Fruit fly (Drosophila melanogaster) whole organism, embryonic: Measurements from ENCODE around the gene Or7a.

Experiments used
- Asciz ChIP-seq: fragments of 200-800 bp; sonication (Bioruptor generic); optimal IDR thresholded peaks from 2 replicates; lab custom pipeline; 2017; ENCODE audit warnings: missing biosample characterization, mild to moderate bottlenecking, missing genetic modification characterization, missing genetic modification reagents
- B-H1 ChIP-seq: fragments of 200-800 bp; sonication (Bioruptor generic); IDR thresholded peaks from 3 replicates; pipeline ENCODE4 v1.3.6; 2022; ENCODE audit warnings: missing biosample characterization, missing genetic modification characterization
- BEAF-32 ChIP-seq: fragments of 200-800 bp; sonication (Bioruptor generic); optimal IDR thresholded peaks from 3 replicates; lab custom pipeline; 2017; ENCODE audit warnings: missing biosample characterization, missing genetic modification characterization, mild to moderate bottlenecking, moderate library complexity, missing genetic modification reagents
- Bgb ChIP-seq: fragments of 200-800 bp; sonication (Bioruptor generic); IDR thresholded peaks from 2 replicates; pipeline ENCODE4 v1.3.6; 2022; ENCODE audit warnings: missing biosample characterization, missing genetic modification characterization; ENCODE audit not compliant: partially characterized antibody
- CG10959 ChIP-seq: fragments of 200-800 bp; sonication (Bioruptor generic); IDR thresholded peaks from 2 replicates; pipeline ENCODE4 v1.3.6; 2022; ENCODE audit warnings: missing biosample characterization, missing genetic modification characterization
- CG12236 ChIP-seq: fragments of 200-800 bp; sonication (Bioruptor generic); optimal IDR thresholded peaks from 2 replicates; lab custom pipeline; 2016; ENCODE audit warnings: missing biosample characterization, missing genetic modification characterization
- CG12659 ChIP-seq: fragments of 200-800 bp; sonication (Bioruptor generic); optimal IDR thresholded peaks from 3 replicates; lab custom pipeline; 2017; ENCODE audit warnings: mild to moderate bottlenecking, missing biosample characterization, missing genetic modification reagents, missing genetic modification characterization
- CG13287 ChIP-seq: fragments of 200-800 bp; sonication (Bioruptor generic); IDR thresholded peaks from 2 replicates; pipeline ENCODE4 v1.3.6; 2022; ENCODE audit warnings: missing biosample characterization, missing genetic modification characterization; ENCODE audit not compliant: partially characterized antibody
- CG13624 ChIP-seq: fragments of 200-800 bp; sonication (Bioruptor generic); optimal IDR thresholded peaks from 2 replicates; lab custom pipeline; 2016; ENCODE audit warnings: missing biosample characterization, missing genetic modification characterization
- CG13894 ChIP-seq: fragments of 200-800 bp; sonication (Bioruptor generic); optimal IDR thresholded peaks from 3 replicates; lab custom pipeline; 2018; ENCODE audit warnings: missing biosample characterization, mild to moderate bottlenecking, missing genetic modification characterization, moderate library complexity
- CG14050 ChIP-seq: fragments of 200-800 bp; sonication (Bioruptor generic); IDR thresholded peaks from 3 replicates; pipeline ENCODE4 v1.3.6; 2022; ENCODE audit warnings: missing biosample characterization, missing genetic modification characterization
- CG17328 ChIP-seq: fragments of 200-800 bp; sonication (Bioruptor generic); IDR thresholded peaks from 2 replicates; pipeline ENCODE4 v1.3.6; 2022; ENCODE audit warnings: missing biosample characterization, missing genetic modification characterization
- CG17359 ChIP-seq: fragments of 200-800 bp; sonication (Bioruptor generic); optimal IDR thresholded peaks from 3 replicates; lab custom pipeline; 2018; ENCODE audit warnings: missing biosample characterization, mild to moderate bottlenecking, missing genetic modification characterization, moderate library complexity
- CG17612 ChIP-seq: fragments of 200-800 bp; sonication (Bioruptor generic); IDR thresholded peaks from 2 replicates; pipeline ENCODE4 v1.3.6; 2022; ENCODE audit warnings: missing biosample characterization, missing genetic modification characterization
- CG30403 ChIP-seq: fragments of 200-800 bp; sonication (Bioruptor generic); optimal IDR thresholded peaks from 3 replicates; lab custom pipeline; 2016; ENCODE audit warnings: missing biosample characterization, missing genetic modification characterization
- CG33213 ChIP-seq: fragments of 200-800 bp; sonication (Bioruptor generic); optimal IDR thresholded peaks from 3 replicates; lab custom pipeline; 2016; ENCODE audit warnings: missing biosample characterization, missing genetic modification characterization
- CG33557 ChIP-seq: fragments of 200-800 bp; sonication (Bioruptor generic); optimal IDR thresholded peaks from 2 replicates; lab custom pipeline; 2019; ENCODE audit warnings: missing biosample characterization, mild to moderate bottlenecking, missing genetic modification characterization, moderate library complexity
- CG43689 ChIP-seq: fragments of 200-800 bp; sonication (Bioruptor generic); IDR thresholded peaks from 2 replicates; pipeline ENCODE4 v1.3.6; 2022; ENCODE audit warnings: missing biosample characterization, missing genetic modification characterization
- CG8924 ChIP-seq: fragments of 200-800 bp; optimal IDR thresholded peaks from 3 replicates; lab custom pipeline; 2019; ENCODE audit warnings: missing biosample characterization, mild to moderate bottlenecking, missing genetic modification characterization, moderate library complexity
- CG9817 ChIP-seq: fragments of 200-800 bp; sonication (Bioruptor generic); optimal IDR thresholded peaks from 2 replicates; lab custom pipeline; 2018; ENCODE audit warnings: missing biosample characterization, mild to moderate bottlenecking, missing genetic modification characterization, moderate library complexity
- CG9876 ChIP-seq: fragments of 200-800 bp; sonication (Bioruptor generic); optimal IDR thresholded peaks from 2 replicates; lab custom pipeline; 2016; ENCODE audit warnings: missing biosample characterization, missing genetic modification characterization
- CHES-1-like ChIP-seq: fragments of 200-800 bp; sonication (Bioruptor generic); optimal IDR thresholded peaks from 2 replicates; lab custom pipeline; 2016; ENCODE audit warnings: missing biosample characterization, missing genetic modification characterization
- CoRest ChIP-seq: fragments of 200-800 bp; sonication (Bioruptor generic); optimal IDR thresholded peaks from 3 replicates; lab custom pipeline; 2018; ENCODE audit warnings: missing biosample characterization, mild to moderate bottlenecking, missing genetic modification characterization, moderate library complexity
- D19A ChIP-seq: fragments of 200-800 bp; optimal IDR thresholded peaks from 3 replicates; lab custom pipeline; 2019; ENCODE audit warnings: missing biosample characterization, mild to moderate bottlenecking, missing genetic modification characterization, moderate library complexity
- ERR ChIP-seq: fragments of 200-800 bp; sonication (Bioruptor generic); optimal IDR thresholded peaks from 2 replicates; lab custom pipeline; 2016; ENCODE audit warnings: missing biosample characterization, missing genetic modification characterization
- Hey ChIP-seq: fragments of 200-800 bp; sonication (Bioruptor generic); optimal IDR thresholded peaks from 3 replicates; lab custom pipeline; 2018; ENCODE audit warnings: missing biosample characterization, mild to moderate bottlenecking, missing genetic modification characterization
- Jarid2 ChIP-seq: fragments of 200-800 bp; sonication (Bioruptor generic); optimal IDR thresholded peaks from 3 replicates; lab custom pipeline; 2017; ENCODE audit warnings: mild to moderate bottlenecking, missing biosample characterization, missing genetic modification reagents, missing genetic modification characterization
- Mes4 ChIP-seq: fragments of 200-800 bp; sonication (Bioruptor generic); optimal IDR thresholded peaks from 2 replicates; lab custom pipeline; 2016; ENCODE audit warnings: missing biosample characterization, missing genetic modification characterization
- NK7.1 ChIP-seq: fragments of 200-800 bp; sonication (Bioruptor generic); optimal IDR thresholded peaks from 3 replicates; lab custom pipeline; 2016; ENCODE audit warnings: missing biosample characterization, missing genetic modification characterization
- PHDP ChIP-seq: fragments of 200-800 bp; sonication (Bioruptor generic); optimal IDR thresholded peaks from 3 replicates; lab custom pipeline; 2018; ENCODE audit warnings: missing biosample characterization, mild to moderate bottlenecking, missing genetic modification characterization, moderate library complexity
- Ptx1 ChIP-seq: fragments of 200-800 bp; sonication (Bioruptor generic); IDR thresholded peaks from 2 replicates; pipeline ENCODE4 v1.3.6; 2022; ENCODE audit warnings: missing biosample characterization, missing genetic modification characterization
- Sox100B ChIP-seq: fragments of 200-800 bp; sonication (Bioruptor generic); optimal IDR thresholded peaks from 3 replicates; lab custom pipeline; 2018; ENCODE audit warnings: missing biosample characterization, mild to moderate bottlenecking, missing genetic modification characterization
- Trl ChIP-seq, 3 experiments: fragments of >200 bp in 2 of 3; fragments of 200-800 bp in 1 of 3; sonication (Bioruptor generic) in 1 of 3; optimal IDR thresholded peaks; 2 replicates in 1 of 3; 3 replicates in 2 of 3; lab custom pipeline; 2016 to 2017; ENCODE audit warnings: missing biosample characterization in 1 of 3, missing genetic modification characterization in 1 of 3
- Usf ChIP-seq: fragments of 200-800 bp; sonication (Bioruptor generic); optimal IDR thresholded peaks from 2 replicates; lab custom pipeline; 2017; ENCODE audit warnings: missing genotype, missing biosample characterization, missing genetic modification characterization
- ap ChIP-seq: fragments of 200-800 bp; sonication (Bioruptor generic); IDR thresholded peaks from 2 replicates; pipeline ENCODE4 v1.3.6; 2022; ENCODE audit warnings: missing biosample characterization, missing genetic modification characterization
- crc ChIP-seq: fragments of 200-800 bp; sonication (Bioruptor generic); optimal IDR thresholded peaks from 2 replicates; lab custom pipeline; 2016; ENCODE audit warnings: missing biosample characterization, missing genetic modification characterization
- cwo ChIP-seq: fragments of 200-800 bp; sonication (Bioruptor generic); optimal IDR thresholded peaks from 3 replicates; lab custom pipeline; 2017; ENCODE audit warnings: missing biosample characterization, missing genetic modification characterization, mild to moderate bottlenecking, moderate library complexity, missing genetic modification reagents
- ems ChIP-seq: fragments of 200-800 bp; sonication (Bioruptor generic); optimal IDR thresholded peaks from 3 replicates; lab custom pipeline; 2016; ENCODE audit warnings: missing biosample characterization, missing genetic modification characterization
- fd102C ChIP-seq: fragments of 200-800 bp; sonication (Bioruptor generic); optimal IDR thresholded peaks from 2 replicates; lab custom pipeline; 2018; ENCODE audit warnings: missing biosample characterization, mild to moderate bottlenecking, missing genetic modification characterization, moderate library complexity
- kay ChIP-seq: fragments of 200-800 bp; sonication (Bioruptor generic); optimal IDR thresholded peaks from 2 replicates; lab custom pipeline; 2016; ENCODE audit warnings: missing biosample characterization, missing genetic modification characterization
- nerfin-1 ChIP-seq: fragments of 200-800 bp; sonication (Bioruptor generic); optimal IDR thresholded peaks from 3 replicates; lab custom pipeline; 2019; ENCODE audit warnings: missing biosample characterization, mild to moderate bottlenecking, missing genetic modification characterization, moderate library complexity
- p53 ChIP-seq: fragments of 200-800 bp; sonication (Bioruptor generic); optimal IDR thresholded peaks from 2 replicates; lab custom pipeline; 2016; ENCODE audit warnings: missing biosample characterization, missing genetic modification characterization
- phol ChIP-seq: fragments of 200-800 bp; sonication (Bioruptor generic); optimal IDR thresholded peaks from 3 replicates; lab custom pipeline; 2018; ENCODE audit warnings: missing biosample characterization, mild to moderate bottlenecking, missing genetic modification characterization, moderate library complexity
- run ChIP-seq: fragments of 200-800 bp; sonication (Bioruptor generic); optimal IDR thresholded peaks from 3 replicates; lab custom pipeline; 2018; ENCODE audit warnings: missing biosample characterization, mild to moderate bottlenecking, missing genetic modification characterization
- slbo ChIP-seq: fragments of 200-800 bp; sonication (Bioruptor generic); IDR thresholded peaks from 2 replicates; pipeline ENCODE4 v1.3.6; 2022; ENCODE audit warnings: missing biosample characterization, missing genetic modification characterization
- slp2 ChIP-seq: fragments of 200-800 bp; sonication (Bioruptor generic); optimal IDR thresholded peaks from 2 replicates; lab custom pipeline; 2016; ENCODE audit warnings: missing biosample characterization, missing genetic modification characterization
- sqz ChIP-seq: fragments of 200-800 bp; sonication (Bioruptor generic); optimal IDR thresholded peaks from 3 replicates; lab custom pipeline; 2018; ENCODE audit warnings: missing biosample characterization, mild to moderate bottlenecking, missing genetic modification characterization
- usp ChIP-seq: fragments of >200 bp; optimal IDR thresholded peaks from 2 replicates; lab custom pipeline; 2017; ENCODE audit warnings: missing biosample characterization, missing genetic modification characterization
- z ChIP-seq: fragments of 200-800 bp; sonication (Bioruptor generic); IDR thresholded peaks from 3 replicates; pipeline ENCODE4 v1.3.6; 2022; ENCODE audit warnings: missing biosample characterization, missing genetic modification characterization
- zfh1 ChIP-seq: fragments of 200-800 bp; sonication (Bioruptor generic); IDR thresholded peaks from 3 replicates; pipeline ENCODE4 v1.3.6; 2022; ENCODE audit warnings: missing biosample characterization, missing genetic modification characterization

Gene Or7a

dm6 chrX:8145501-8146157 is 19.9 kb downstream of the Or7a start, which contains the start of the genes alpha-PheRS and CG2129 (continued):
- TF ChIP-seq CG12236 (GFP tag; lab: Kevin White, UChicago) (no peak), Hey (no peak), CG43689 (GFP tag; lab: Robert Waterston, UW) (no peak), phol (peak; percentile 53), cwo (GFP tag; lab: Kevin White, UChicago) (no peak), Trl (optimal IDR thresholded peaks at IDR 0.05; lab: Kevin White, UChicago) (no peak), Trl (GFP tag; optimal IDR thresholded peaks at IDR 0.05; lab: Kevin White, UChicago) (no peak), nerfin-1 (tag; lab: Kevin White, UChicago) (peak; percentile 8), kay (no peak), D19A (tag; lab: Kevin White, UChicago) (no peak), CG13894 (tag; lab: Kevin White, UChicago) (no peak), CG10959 (GFP tag; lab: Robert Waterston, UW) (no peak), z (no peak), zfh1 (no peak), Mes4 (GFP tag; lab: Kevin White, UChicago) (no peak), run (tag; lab: Kevin White, UChicago) (no peak), sqz (GFP tag; lab: Kevin White, UChicago) (no peak), ap (GFP tag; lab: Robert Waterston, UW) (no peak), CG33213 (GFP tag; lab: Kevin White, UChicago) (no peak), fd102C (GFP tag; lab: Kevin White, UChicago) (no peak), CG33557 (GFP tag; lab: Kevin White, UChicago) (peak; percentile 0), Usf (GFP tag; lab: Kevin White, UChicago) (no peak), slbo (peak; percentile 37), CG14050 (GFP tag; lab: Robert Waterston, UW) (no peak), p53 (no peak), CG13624 (no peak), CG8924 (tag; lab: Kevin White, UChicago) (peak; percentile 48), Bgb (GFP tag; lab: Robert Waterston, UW) (0 out of 2 replicates have a peak, but pooled peaks have one; percentile 18), CG13287 (peak; percentile 53; the same call in 1 of the 2 replicates), slp2 (GFP tag; lab: Kevin White, UChicago) (no peak), crc (GFP tag; lab: Kevin White, UChicago) (no peak), CG9817 (tag; lab: Kevin White, UChicago) (peak; percentile 21), B-H1 (GFP tag; lab: Robert Waterston, UW) (no peak), Ptx1 (GFP tag; lab: Robert Waterston, UW) (no peak), Sox100B (GFP tag; lab: Kevin White, UChicago) (no peak), CG17612 (no peak), PHDP (tag; lab: Kevin White, UChicago) (peak; percentile 28), CG17328 (GFP tag; lab: Robert Waterston, UW) (no peak), Asciz (no peak), CG30403 (GFP tag; lab: Kevin White, UChicago) (peak; percentile 36), CG12659 (GFP tag; lab: Kevin White, UChicago) (peak; percentile 13), NK7.1 (GFP tag; lab: Kevin White, UChicago) (no peak), CG17359 (tag; lab: Kevin White, UChicago) (no peak), BEAF-32 (GFP tag; lab: Kevin White, UChicago) (peak; percentile 47), ems (GFP tag; lab: Kevin White, UChicago) (no peak), ERR (GFP tag; lab: Kevin White, UChicago) (no peak), Jarid2 (GFP tag; lab: Kevin White, UChicago) (no peak), CG9876 (GFP tag; lab: Kevin White, UChicago) (no peak), CHES-1-like (GFP tag; lab: Kevin White, UChicago) (no peak), CoRest (tag; lab: Kevin White, UChicago) (peak; percentile 44), usp (GFP tag; lab: Kevin White, UChicago) (no peak)
